Fruit fly (Drosophila melanogaster): ENCODE results near the gene CG5421.
A peak's percentile ranks its signal among the peaks of the same experiment; 100 is the strongest.

The CG5421 gene

DNA sequence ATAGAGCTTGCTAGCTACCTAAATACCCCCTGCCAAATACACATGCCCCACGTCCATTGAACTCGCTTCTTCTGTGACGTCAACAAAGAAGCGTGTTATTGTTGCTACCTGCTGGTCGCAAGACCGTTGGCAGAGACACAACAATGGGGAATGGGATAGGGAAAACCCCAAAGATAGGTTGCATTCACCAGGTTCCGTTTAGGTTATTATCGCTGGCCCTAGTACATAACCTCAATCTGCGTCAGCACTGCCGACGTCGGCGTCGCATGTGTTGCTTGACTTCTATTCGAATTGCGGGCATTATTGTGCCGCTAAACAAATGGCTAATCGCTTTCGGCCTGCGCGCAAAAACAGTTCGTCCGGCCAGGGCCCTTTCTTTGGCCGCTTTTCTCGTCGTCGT, 12.5 kb downstream of the CG5421 start:
- TF ChIP-seq N (GFP tag; optimal IDR thresholded peaks at IDR 0.05), result no peak
- TF ChIP-seq Rel (GFP tag; optimal IDR thresholded peaks at IDR 0.05), result no peak
- peak; percentile 93 for TF ChIP-seq Rel (tag; optimal IDR thresholded peaks at IDR 0.05)

DNA sequence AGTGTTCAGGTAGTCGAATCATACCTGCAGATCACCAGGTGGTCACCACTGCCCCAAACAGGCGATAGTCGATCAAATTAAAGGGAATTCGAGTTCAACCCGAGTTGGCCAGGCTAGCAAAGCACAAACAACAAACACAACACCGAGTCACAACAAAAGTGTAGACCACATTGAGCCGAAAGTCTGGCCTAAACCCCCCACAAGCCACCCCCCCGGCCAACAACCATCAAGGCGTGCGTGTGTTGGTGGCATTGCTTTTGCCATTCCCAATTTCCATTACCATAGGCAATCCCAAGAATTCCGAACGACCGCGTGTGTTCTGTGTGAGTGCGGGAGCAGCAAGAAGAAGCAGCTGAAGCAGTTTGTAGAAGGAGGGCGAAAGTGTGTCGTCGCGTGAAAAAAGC, 13.4 kb downstream of the CG5421 start, which contains the start of gene SC35:
SC35 (minus strand) TSS at position 131 of the 404 bp plus-strand sequence.
- TF ChIP-seq Dif (GFP tag; optimal IDR thresholded peaks at IDR 0.05; ENCODE audit: partially characterized antibody) (peak; percentile 2), OdsH (GFP tag; optimal IDR thresholded peaks at IDR 0.05) (no peak), jim (GFP tag; optimal IDR thresholded peaks at IDR 0.05) (peak; percentile 4), Hr78 (GFP tag; optimal IDR thresholded peaks at IDR 0.05) (no peak), ey (GFP tag; optimal IDR thresholded peaks at IDR 0.05) (no peak), Rel (GFP tag; optimal IDR thresholded peaks at IDR 0.05) (no peak), Rel (tag; optimal IDR thresholded peaks at IDR 0.05) (peak; percentile 91), Abd-B (GFP tag; optimal IDR thresholded peaks at IDR 0.05) (no peak), sage (GFP tag; optimal IDR thresholded peaks at IDR 0.05) (no peak), h (GFP tag; optimal IDR thresholded peaks at IDR 0.05) (no peak), Hr83 (GFP tag; optimal IDR thresholded peaks at IDR 0.05; ENCODE audit: poor library complexity, severe bottlenecking) (peak; percentile 60), Myc (optimal IDR thresholded peaks at IDR 0.05) (peak; percentile 52), Vsx2 (GFP tag; optimal IDR thresholded peaks at IDR 0.05; ENCODE audit: partially characterized antibody) (no peak), psq (GFP tag; optimal IDR thresholded peaks at IDR 0.05) (peak; percentile 37), CG9705 (GFP tag; optimal IDR thresholded peaks at IDR 0.05) (no peak), GATAd (GFP tag; optimal IDR thresholded peaks at IDR 0.05) (no peak), CrebA (GFP tag; optimal IDR thresholded peaks at IDR 0.05; ENCODE audit: borderline replicate concordance) (no peak), Sp1 (GFP tag; optimal IDR thresholded peaks at IDR 0.05) (no peak), N (GFP tag; optimal IDR thresholded peaks at IDR 0.05) (no peak), usp (GFP tag; optimal IDR thresholded peaks at IDR 0.05) (no peak), CG32264 (GFP tag; optimal IDR thresholded peaks at IDR 0.05) (no peak), rgr (GFP tag; optimal IDR thresholded peaks at IDR 0.05) (no peak), Dfd (GFP tag; optimal IDR thresholded peaks at IDR 0.05) (no peak), dl (GFP tag; optimal IDR thresholded peaks at IDR 0.05; ENCODE audit: insufficient read depth in 1 of 2, partially characterized antibody in 2 of 2) (peak; percentile 19 to 43)

dm6 chr2L:12433712-12434534, 14.0 kb downstream of the CG5421 start, which contains the start of gene eRF3:
TSS of gene eRF3 (plus strand) at chr2L:12434452.
- TF ChIP-seq Dif (GFP tag; optimal IDR thresholded peaks at IDR 0.05; ENCODE audit: partially characterized antibody) (peak; percentile 92), OdsH (GFP tag; optimal IDR thresholded peaks at IDR 0.05) (peak; percentile 68), foxo (GFP tag; optimal IDR thresholded peaks at IDR 0.05) (peak in 1 of 2 experiments; percentile 67), rgr (GFP tag; optimal IDR thresholded peaks at IDR 0.05) (peak; percentile 63), Hr83 (GFP tag; optimal IDR thresholded peaks at IDR 0.05; ENCODE audit: poor library complexity, severe bottlenecking) (peak; percentile 16), CrebA (GFP tag; optimal IDR thresholded peaks at IDR 0.05; ENCODE audit: borderline replicate concordance) (no peak), Vsx2 (GFP tag; optimal IDR thresholded peaks at IDR 0.05; ENCODE audit: partially characterized antibody) (no peak), Hr78 (GFP tag; optimal IDR thresholded peaks at IDR 0.05) (no peak), HLH106 (tag; optimal IDR thresholded peaks at IDR 0.05) (peak; percentile 84), Myc (optimal IDR thresholded peaks at IDR 0.05) (no peak), sage (GFP tag; optimal IDR thresholded peaks at IDR 0.05) (no peak), Hnf4 (GFP tag; optimal IDR thresholded peaks at IDR 0.05) (peak; percentile 65), dl (GFP tag; optimal IDR thresholded peaks at IDR 0.05; ENCODE audit: insufficient read depth in 1 of 2, partially characterized antibody in 2 of 2) (peak; percentile 4 to 67), Rel (GFP tag; optimal IDR thresholded peaks at IDR 0.05) (no peak), Rel (tag; optimal IDR thresholded peaks at IDR 0.05) (no peak), Dfd (GFP tag; optimal IDR thresholded peaks at IDR 0.05) (no peak), N (GFP tag; optimal IDR thresholded peaks at IDR 0.05) (no peak), CG9705 (GFP tag; optimal IDR thresholded peaks at IDR 0.05) (peak; percentile 17), jim (GFP tag; optimal IDR thresholded peaks at IDR 0.05) (no peak), Jra (GFP tag; optimal IDR thresholded peaks at IDR 0.05) (peak; percentile 51), Abd-B (GFP tag; optimal IDR thresholded peaks at IDR 0.05) (no peak), br (GFP tag; optimal IDR thresholded peaks at IDR 0.05) (no peak), tai (GFP tag; optimal IDR thresholded peaks at IDR 0.05) (no peak), GATAd (GFP tag; optimal IDR thresholded peaks at IDR 0.05) (no peak), brk (GFP tag; optimal IDR thresholded peaks at IDR 0.05) (no peak), dmrt93B (GFP tag; optimal IDR thresholded peaks at IDR 0.05) (no peak), psq (GFP tag; optimal IDR thresholded peaks at IDR 0.05) (peak; percentile 59), fru (GFP tag; optimal IDR thresholded peaks at IDR 0.05) (peak; percentile 34), Mio (GFP tag; optimal IDR thresholded peaks at IDR 0.05) (no peak), woc (GFP tag; optimal IDR thresholded peaks at IDR 0.05) (peak; percentile 30), lola (GFP tag; optimal IDR thresholded peaks at IDR 0.05) (no peak), usp (GFP tag; optimal IDR thresholded peaks at IDR 0.05) (no peak), Sp1 (GFP tag; optimal IDR thresholded peaks at IDR 0.05) (peak; percentile 75), CG32264 (GFP tag; optimal IDR thresholded peaks at IDR 0.05) (no peak), dsf (GFP tag; optimal IDR thresholded peaks at IDR 0.05; ENCODE audit: borderline replicate concordance) (no peak), pan (optimal IDR thresholded peaks at IDR 0.05) (no peak), ey (GFP tag; optimal IDR thresholded peaks at IDR 0.05) (peak; percentile 19), h (GFP tag; optimal IDR thresholded peaks at IDR 0.05) (peak; percentile 61), sv (GFP tag; optimal IDR thresholded peaks at IDR 0.05) (peak; percentile 59)
